Worm (Caenorhabditis elegans) whole organism, late embryonic: ENCODE results near the gene prx-10.

Experiments
- ceh-14 ChIP-seq: sonication (generic microtip); optimal IDR thresholded peaks from 2 replicates; lab custom pipeline; 2016; ENCODE audit warnings: missing genotype, missing genetic modification characterization, missing compliant biosample characterization
- dve-1 ChIP-seq: sonication (generic microtip); optimal IDR thresholded peaks from 2 replicates; lab custom pipeline; 2017; ENCODE audit warnings: antibody characterized with exemption, mild to moderate bottlenecking, missing genetic modification characterization, missing compliant biosample characterization
- elt-2 ChIP-seq: sonication (generic microtip); optimal IDR thresholded peaks from 2 replicates; lab custom pipeline; 2016; ENCODE audit warnings: missing genetic modification reagents, missing genetic modification characterization, missing compliant biosample characterization
- lin-11 ChIP-seq: fragments of 200-800 bp; sonication (Bioruptor generic); optimal IDR thresholded peaks from 2 replicates; lab custom pipeline; 2018; ENCODE audit warnings: mild to moderate bottlenecking, missing genetic modification characterization, missing compliant biosample characterization
- pha-4 ChIP-seq: fragments of 150-350 bp; optimal IDR thresholded peaks from 2 replicates; lab custom pipeline; 2018; ENCODE audit warnings: missing biosample characterization, missing genetic modification reagents, missing genetic modification characterization
- sox-2 ChIP-seq: fragments of 200-800 bp; sonication (Bioruptor generic); IDR thresholded peaks from 2 replicates; pipeline ENCODE4 v1.3.6; 2022; ENCODE audit warnings: missing genetic modification reagents, missing genetic modification characterization, missing compliant biosample characterization
- sox-4 ChIP-seq: sonication (generic microtip); optimal IDR thresholded peaks from 2 replicates; lab custom pipeline; 2017; ENCODE audit warnings: mild to moderate bottlenecking, missing genetic modification characterization, inconsistent platforms, missing compliant biosample characterization
- ztf-16 ChIP-seq: sonication (generic microtip); optimal IDR thresholded peaks from 2 replicates; lab custom pipeline; 2017; ENCODE audit warnings: missing genetic modification characterization, missing compliant biosample characterization

DNA sequence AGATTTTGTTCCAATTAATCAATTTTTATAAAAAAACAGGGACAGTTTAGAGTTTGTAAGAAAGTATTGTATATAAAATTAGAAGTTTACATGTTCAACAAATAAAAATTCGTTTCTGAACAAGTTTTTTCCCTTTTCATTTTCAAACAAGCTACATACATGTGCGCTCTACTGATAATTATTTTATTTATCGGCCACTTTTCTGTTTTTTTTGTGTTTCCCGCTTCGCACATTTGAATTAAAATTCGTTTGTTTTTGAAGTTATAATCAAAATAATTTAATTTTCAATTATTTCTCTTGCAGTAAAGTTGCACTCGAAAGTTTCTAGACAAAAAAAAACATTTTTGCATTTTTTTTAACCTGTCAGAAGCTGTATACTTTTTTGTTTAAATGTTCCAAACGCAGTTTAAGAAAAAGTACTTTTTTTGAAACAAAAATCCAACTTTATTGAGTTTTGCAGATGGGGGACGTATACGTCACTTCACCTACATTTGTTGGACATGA, 45.5 kb upstream of the prx-10 start, which contains the start of gene hira-1:
- TF ChIP-seq sox-2 (GFP tag; lab: Robert Waterston, UW) (no peak), dve-1 (tag; lab: Kevin White, UChicago) (no peak), pha-4 (tag; lab: Kevin White, UChicago) (no peak), ceh-14 (tag; lab: Kevin White, UChicago) (no peak), lin-11 (no peak), ztf-16 (tag; lab: Kevin White, UChicago) (no peak), sox-4 (tag; lab: Kevin White, UChicago) (no peak), elt-2 (no peak)
